Fruit fly (Drosophila melanogaster): ENCODE measurements around the gene oxt.

dm6 chr3L:2228367-2229171, 33.9 kb downstream of the oxt start:
- TF ChIP-seq ss (GFP tag; optimal IDR thresholded peaks at IDR 0.05) (no peak), Hr4 (GFP tag; optimal IDR thresholded peaks at IDR 0.05) (no peak), Hr39 (GFP tag; optimal IDR thresholded peaks at IDR 0.05) (no peak), CG6854 (GFP tag; optimal IDR thresholded peaks at IDR 0.05) (no peak), CG4318 (GFP tag; optimal IDR thresholded peaks at IDR 0.05) (no peak), CG6808 (GFP tag; optimal IDR thresholded peaks at IDR 0.05) (no peak)
